Fruit fly (Drosophila melanogaster): Measurements from ENCODE around the gene Mcr.
A peak's percentile ranks its signal among the peaks of the same experiment; 100 is the strongest.

Gene Mcr

dm6 chr2L:8043282-8043668 lies 39.5 kb downstream of the Mcr start, which contains the start of gene Megf8 (continued):
- TF ChIP-seq gsb-n (tag; optimal IDR thresholded peaks at IDR 0.05), result no peak
- no peak for TF ChIP-seq Dbx (GFP tag; IDR thresholded peaks at IDR 0.05)
- no peak for TF ChIP-seq ssp (GFP tag; IDR thresholded peaks at IDR 0.05)
- no peak for TF ChIP-seq Adf1 (GFP tag; IDR thresholded peaks at IDR 0.05)
- TF ChIP-seq NfI (GFP tag; optimal IDR thresholded peaks at IDR 0.05), result no peak
- TF ChIP-seq gce (GFP tag; IDR thresholded peaks at IDR 0.05), result no peak
- peak; percentile 83 for TF ChIP-seq Dref (GFP tag; IDR thresholded peaks at IDR 0.05)
- TF ChIP-seq CG12769 (tag; optimal IDR thresholded peaks at IDR 0.05), result no peak
- TF ChIP-seq dpn (GFP tag; optimal IDR thresholded peaks at IDR 0.05), result no peak
- no peak for TF ChIP-seq Lhr (GFP tag; optimal IDR thresholded peaks at IDR 0.05)
- TF ChIP-seq CG6654 (GFP tag; optimal IDR thresholded peaks at IDR 0.05), result no peak
- peak; percentile 83; the same call in 2 of the 3 replicates for TF ChIP-seq CG7963 (GFP tag; IDR thresholded peaks at IDR 0.05; ENCODE audit: partially characterized antibody)
- no peak for TF ChIP-seq eyg (GFP tag; optimal IDR thresholded peaks at IDR 0.05)
- no peak for TF ChIP-seq disco-r (GFP tag; optimal IDR thresholded peaks at IDR 0.05)
- TF ChIP-seq ro (GFP tag; IDR thresholded peaks at IDR 0.05), result no peak
- TF ChIP-seq HLH54F (GFP tag; optimal IDR thresholded peaks at IDR 0.05), result no peak
- no peak for TF ChIP-seq GATAe (GFP tag; conservative IDR thresholded peaks at IDR 0.05)
- TF ChIP-seq CG2120 (GFP tag; optimal IDR thresholded peaks at IDR 0.05), result no peak
- TF ChIP-seq MESR4 (GFP tag; optimal IDR thresholded peaks at IDR 0.05), result peak; percentile 77
- no peak for TF ChIP-seq gfzf (GFP tag; optimal IDR thresholded peaks at IDR 0.05)
- peak; percentile 75 for TF ChIP-seq HLH4C (GFP tag; IDR thresholded peaks at IDR 0.05; ENCODE audit: partially characterized antibody)
- peak; percentile 73 for TF ChIP-seq YL-1 (GFP tag; optimal IDR thresholded peaks at IDR 0.05)
- TF ChIP-seq gcm2 (GFP tag; optimal IDR thresholded peaks at IDR 0.05), result no peak
- TF ChIP-seq pita (GFP tag; optimal IDR thresholded peaks at IDR 0.05), result no peak
- no peak for TF ChIP-seq crc (GFP tag; optimal IDR thresholded peaks at IDR 0.05)
- no peak for TF ChIP-seq D19B (GFP tag; optimal IDR thresholded peaks at IDR 0.05)
- TF ChIP-seq exex (tag; optimal IDR thresholded peaks at IDR 0.05), result no peak
- TF ChIP-seq slp2 (GFP tag; optimal IDR thresholded peaks at IDR 0.05), result no peak
- TF ChIP-seq CG17361 (GFP tag; IDR thresholded peaks at IDR 0.05), result no peak
- TF ChIP-seq CG2202 (tag; optimal IDR thresholded peaks at IDR 0.05), result no peak
- TF ChIP-seq sisA (GFP tag; IDR thresholded peaks at IDR 0.05), result no peak
- TF ChIP-seq Awh (GFP tag; IDR thresholded peaks at IDR 0.05), result no peak
- no peak for TF ChIP-seq Mrtf (GFP tag; IDR thresholded peaks at IDR 0.05)
- TF ChIP-seq vnd (GFP tag; IDR thresholded peaks at IDR 0.05; ENCODE audit: partially characterized antibody), result peak; percentile 16
- peak; percentile 48 to 90 for TF ChIP-seq crp (GFP tag; optimal IDR thresholded peaks at IDR 0.05)
- TF ChIP-seq inv (GFP tag; IDR thresholded peaks at IDR 0.05; ENCODE audit: partially characterized antibody), result no peak
- no peak for TF ChIP-seq nerfin-1 (tag; optimal IDR thresholded peaks at IDR 0.05)
- peak; percentile 31; the same call in 1 of the 3 replicates for TF ChIP-seq Doc3 (GFP tag; IDR thresholded peaks at IDR 0.05; ENCODE audit: partially characterized antibody)
- TF ChIP-seq dm (GFP tag; optimal IDR thresholded peaks at IDR 0.05), result no peak
- TF ChIP-seq knrl (GFP tag; IDR thresholded peaks at IDR 0.05; ENCODE audit: partially characterized antibody), result no peak
- TF ChIP-seq Dfd (GFP tag; optimal IDR thresholded peaks at IDR 0.05), result no peak
- no peak for TF ChIP-seq Meics (GFP tag; optimal IDR thresholded peaks at IDR 0.05)
- no peak for TF ChIP-seq jumu (GFP tag; optimal IDR thresholded peaks at IDR 0.05)
- TF ChIP-seq wek (GFP tag; optimal IDR thresholded peaks at IDR 0.05), result no peak
- TF ChIP-seq stc (GFP tag; IDR thresholded peaks at IDR 0.05), result no peak
- TF ChIP-seq PHDP (tag; optimal IDR thresholded peaks at IDR 0.05), result no peak
- TF ChIP-seq CG14014 (GFP tag; IDR thresholded peaks at IDR 0.05), result no peak
- no peak for TF ChIP-seq abd-A (tag; optimal IDR thresholded peaks at IDR 0.05)
- no peak for TF ChIP-seq CG6813 (GFP tag; optimal IDR thresholded peaks at IDR 0.05)
- TF ChIP-seq CG1529 (GFP tag; optimal IDR thresholded peaks at IDR 0.05), result no peak
- no peak for TF ChIP-seq E2f2 (GFP tag; IDR thresholded peaks at IDR 0.05)
- no peak for TF ChIP-seq mam (GFP tag; optimal IDR thresholded peaks at IDR 0.05)
